Worm (Caenorhabditis elegans): ENCODE measurements around the gene str-188.

ce11 chrV:9737287-9737686 is 20.8 kb downstream of the str-188 start, which contains the start of gene aqp-4:
- TF ChIP-seq ceh-36 (tag; optimal IDR thresholded peaks at IDR 0.05) (no peak), scrt-1 (GFP tag; IDR thresholded peaks at IDR 0.05) (no peak), flt-1 (GFP tag; IDR thresholded peaks at IDR 0.05) (no peak), tbx-37 (GFP tag; conservative IDR thresholded peaks at IDR 0.05) (no peak), ama-1 (optimal IDR thresholded peaks at IDR 0.05) (no peak), pes-1 (GFP tag; IDR thresholded peaks at IDR 0.05) (no peak)

Data from whole organism, early embryonic.